Fruit fly (Drosophila melanogaster): Measurements from ENCODE around the gene Gs1.
A peak's percentile ranks its signal among the peaks of the same experiment; 100 is the strongest.

The Gs1 gene

DNA sequence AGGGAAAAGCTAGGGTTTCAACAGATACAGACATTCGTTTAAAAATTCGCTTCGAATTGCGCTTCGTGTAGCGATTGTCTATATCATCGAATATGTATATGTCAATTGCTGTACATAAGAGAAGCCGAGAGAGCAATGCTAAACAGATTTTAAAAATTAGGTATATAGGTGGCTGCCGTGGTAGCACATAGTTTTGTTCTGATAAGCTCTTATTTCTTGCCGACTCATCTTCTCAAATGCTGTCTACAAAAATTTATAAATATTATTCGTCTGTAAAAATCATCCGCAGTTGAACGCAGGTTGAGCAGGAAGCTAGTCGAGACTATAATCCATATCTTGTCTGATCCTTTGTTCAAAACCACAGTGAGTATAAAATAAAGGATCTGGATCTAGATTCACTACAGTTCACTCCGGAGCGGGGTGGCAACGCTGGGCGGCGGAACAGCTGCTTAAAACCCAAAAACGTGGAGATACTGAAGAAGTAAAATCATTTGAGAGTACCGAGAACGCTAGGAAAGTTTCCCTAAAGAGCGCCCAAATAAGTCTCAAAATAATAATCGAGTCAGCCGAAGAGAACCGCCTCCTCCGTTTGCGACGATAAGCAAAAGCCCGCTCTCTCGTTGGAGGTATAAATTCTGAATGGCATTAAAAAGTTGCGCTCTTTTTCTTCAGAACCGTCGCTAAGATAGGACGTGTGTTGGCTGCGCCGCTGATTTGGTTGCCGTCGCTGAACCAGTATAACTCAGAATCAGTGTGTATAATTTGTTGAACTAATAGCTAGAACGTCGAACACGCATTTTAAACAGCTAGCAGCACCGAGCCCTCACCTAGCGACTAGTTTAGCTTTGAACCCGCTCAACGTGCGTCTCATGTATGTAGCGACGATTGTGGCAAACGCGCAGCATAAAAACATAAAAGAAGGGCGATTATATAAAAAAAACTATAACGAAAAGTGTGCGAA is 24.1 kb upstream of the Gs1 start:
- TF ChIP-seq CTCF (optimal IDR thresholded peaks at IDR 0.05) (peak in 1 of 2 experiments; percentile 2), CG8478 (optimal IDR thresholded peaks at IDR 0.05) (no peak)

DNA sequence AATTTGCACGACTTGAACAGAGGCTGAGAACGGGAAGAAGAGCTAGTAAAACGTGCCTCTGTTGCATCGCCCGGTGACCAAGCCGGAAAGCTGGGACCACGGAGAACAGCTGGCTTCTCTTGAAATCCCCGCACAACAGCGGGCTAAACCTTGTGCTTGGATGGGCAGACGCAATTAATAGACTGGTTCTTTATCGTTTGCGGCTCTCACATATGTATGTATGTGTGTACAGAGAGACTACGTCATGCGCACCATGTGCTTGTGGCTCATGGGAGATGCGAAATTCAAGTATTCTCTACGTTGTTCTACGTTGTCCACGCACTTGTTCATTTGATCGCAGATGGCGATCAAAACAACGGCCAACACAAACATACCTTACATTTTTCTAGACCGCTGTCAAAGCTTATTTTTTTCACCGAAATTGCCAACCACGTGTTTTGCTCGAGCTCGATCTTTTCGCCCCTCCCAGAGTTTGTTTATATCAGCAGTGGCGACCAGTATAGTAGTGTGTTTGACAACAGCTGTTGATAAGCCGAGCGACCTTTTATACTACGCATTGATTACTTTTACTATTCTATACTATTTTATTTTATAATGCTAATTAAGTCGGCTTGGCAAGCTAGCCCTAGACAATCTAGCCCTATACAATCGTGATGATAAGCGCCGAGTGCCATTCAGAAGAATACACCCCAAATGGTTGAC is 22.6 kb upstream of the Gs1 start:
- TF ChIP-seq CG8478 (optimal IDR thresholded peaks at IDR 0.05) (no peak), CTCF (optimal IDR thresholded peaks at IDR 0.05) (no peak)

- no peak for TF ChIP-seq CG8478 (optimal IDR thresholded peaks at IDR 0.05)
- TF ChIP-seq CTCF (optimal IDR thresholded peaks at IDR 0.05) = no peak
Measured at dm6 chr2L:110046-110445, 21.8 kb upstream of the Gs1 start.

- no peak for TF ChIP-seq CG8478 (optimal IDR thresholded peaks at IDR 0.05)
- peak in 1 of 2 experiments; percentile 14 for TF ChIP-seq CTCF (optimal IDR thresholded peaks at IDR 0.05)
Measured at dm6 chr2L:114429-114828, 17.4 kb upstream of the Gs1 start, which contains the start of gene ND-15. TSS of gene ND-15 (plus strand) at chr2L:114726.

dm6 chr2L:116388-116787 is 15.5 kb upstream of the Gs1 start, which contains the start of gene CG13694:
TSS of gene CG13694 (minus strand) at chr2L:116488.
- TF ChIP-seq CG8478 (optimal IDR thresholded peaks at IDR 0.05) (no peak), CTCF (optimal IDR thresholded peaks at IDR 0.05) (no peak)

dm6 chr2L:117750-118149 is 14.1 kb upstream of the Gs1 start:
- TF ChIP-seq CG8478 (optimal IDR thresholded peaks at IDR 0.05) = no peak
- TF ChIP-seq CTCF (optimal IDR thresholded peaks at IDR 0.05) = no peak

DNA sequence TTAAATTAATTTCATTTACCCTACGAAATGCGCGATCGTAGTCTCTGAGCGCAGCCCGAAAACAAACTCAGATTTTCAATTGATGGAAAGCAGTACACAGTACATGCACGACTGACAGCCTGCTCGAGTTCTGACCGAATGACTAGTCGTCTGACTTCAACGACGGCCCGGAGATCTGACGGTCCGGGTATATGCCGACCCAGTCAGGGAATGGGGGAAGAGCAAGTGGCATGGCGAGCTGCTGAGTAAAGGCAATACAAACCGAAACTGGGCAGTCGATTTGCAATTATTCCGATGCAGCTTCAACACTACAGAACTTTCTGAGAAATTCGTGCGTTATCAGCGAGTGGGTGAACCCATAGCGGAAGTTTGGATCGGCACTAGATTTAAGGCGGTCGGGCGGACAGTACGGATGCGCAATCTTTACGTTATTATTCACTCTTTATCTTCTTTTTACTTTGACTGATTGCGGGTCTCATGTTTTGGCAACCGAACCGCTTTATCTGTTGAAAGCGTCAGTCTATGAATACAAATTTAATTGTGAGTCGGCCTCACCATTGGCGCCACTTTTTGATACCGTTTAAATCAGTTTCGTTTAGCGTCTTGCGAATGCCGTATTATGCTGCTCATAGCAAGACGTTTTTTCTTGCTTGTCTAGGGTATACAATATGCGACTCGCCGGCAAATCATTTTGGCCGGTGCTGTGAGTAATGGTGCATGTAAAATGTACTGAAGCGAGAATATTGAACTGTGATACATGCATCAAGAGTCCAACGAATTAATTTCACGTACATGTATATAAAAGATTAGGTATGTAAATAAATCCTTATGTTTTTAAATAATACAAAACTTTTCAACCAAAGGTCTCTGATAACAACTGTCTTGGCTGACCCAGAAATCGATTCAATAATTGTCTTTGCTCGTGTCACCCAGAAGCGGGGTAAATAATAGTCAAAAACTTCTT is 11.1 kb upstream of the Gs1 start:
- TF ChIP-seq CG8478 (optimal IDR thresholded peaks at IDR 0.05) (no peak), CTCF (optimal IDR thresholded peaks at IDR 0.05) (no peak)

dm6 chr2L:121456-121831 is 10.4 kb upstream of the Gs1 start, which contains the start of gene CG4822:
TSS of gene CG4822 (minus strand) at chr2L:121754.
- TF ChIP-seq CG8478 (optimal IDR thresholded peaks at IDR 0.05) (no peak), CTCF (optimal IDR thresholded peaks at IDR 0.05) (no peak)

DNA sequence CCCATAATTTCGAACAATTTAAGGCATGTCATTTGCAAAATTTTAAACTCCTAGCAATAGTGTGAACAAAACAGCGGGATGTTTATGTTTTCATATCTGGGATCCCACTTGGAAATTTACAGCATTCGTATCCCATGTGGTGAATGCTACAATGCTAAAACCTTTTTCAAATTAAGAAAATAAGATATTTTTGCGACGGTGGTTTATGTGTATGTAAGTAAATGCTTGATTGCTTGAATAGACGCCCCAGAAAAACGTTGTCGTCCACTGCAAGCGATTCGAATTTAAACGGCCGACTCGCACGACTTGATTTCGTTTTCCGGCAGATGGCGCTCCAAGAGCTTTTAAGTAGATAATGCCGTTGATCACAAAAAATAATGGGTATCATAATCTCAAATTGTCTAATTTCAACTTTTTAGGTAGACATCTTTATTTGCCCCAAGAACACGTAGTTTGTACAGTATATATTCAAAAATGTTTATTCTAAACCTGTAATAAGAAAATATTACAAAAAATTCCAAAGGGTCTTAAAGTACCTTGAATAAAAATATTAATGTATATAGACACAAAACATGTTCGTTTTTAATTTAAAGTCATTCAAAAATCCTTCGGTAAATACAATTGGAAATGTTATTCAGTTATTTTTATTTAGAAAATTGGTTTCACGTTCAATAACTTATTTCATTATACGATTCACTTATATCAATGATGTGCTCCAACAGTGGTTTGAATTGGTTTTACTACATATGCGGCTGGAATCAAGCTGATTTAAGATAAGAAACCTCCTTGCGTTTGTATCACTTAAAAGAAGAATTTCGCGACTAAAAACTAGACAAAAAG is 9.5 kb upstream of the Gs1 start:
- TF ChIP-seq CG8478 (optimal IDR thresholded peaks at IDR 0.05) (no peak), CTCF (optimal IDR thresholded peaks at IDR 0.05) (peak; percentile 42 to 66)

dm6 chr2L:123007-123327 is 8.9 kb upstream of the Gs1 start:
- no peak for TF ChIP-seq CTCF (optimal IDR thresholded peaks at IDR 0.05)
- no peak for TF ChIP-seq CG8478 (optimal IDR thresholded peaks at IDR 0.05)

- no peak for TF ChIP-seq CG8478 (optimal IDR thresholded peaks at IDR 0.05)
- TF ChIP-seq CTCF (optimal IDR thresholded peaks at IDR 0.05) = no peak
Measured at dm6 chr2L:125364-126252, 6.3 kb upstream of the Gs1 start.

DNA sequence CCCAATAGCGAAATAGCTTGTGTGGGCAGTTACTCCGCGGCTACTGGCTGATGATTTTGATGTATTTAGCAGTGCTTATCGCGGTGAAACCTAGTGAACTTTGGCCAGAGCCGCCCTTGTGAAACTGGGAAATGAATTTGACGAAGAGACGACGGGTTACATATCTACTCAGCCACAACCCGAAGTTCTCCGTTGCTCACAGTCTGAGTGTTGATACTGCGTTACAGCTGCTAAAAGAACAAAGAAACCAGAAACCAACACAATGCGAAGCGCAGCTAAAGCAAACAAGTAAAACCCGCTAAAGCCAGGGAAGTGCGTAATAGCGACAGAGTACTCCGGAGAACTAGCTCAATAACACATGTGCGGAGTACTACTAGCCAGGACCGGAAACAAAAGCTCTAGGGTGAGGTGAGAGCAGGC is 3.6 kb upstream of the Gs1 start:
- TF ChIP-seq CTCF (optimal IDR thresholded peaks at IDR 0.05) (no peak), CG8478 (optimal IDR thresholded peaks at IDR 0.05) (no peak)

Data from S2 (cell line).